Fruit fly (Drosophila melanogaster) whole organism, embryonic: Measurements from ENCODE around the gene CG13408.
A peak's percentile ranks its signal among the peaks of the same experiment; 100 is the strongest.

Experiments used
- Ada2b ChIP-seq: fragments of 200-800 bp; sonication (Bioruptor generic); IDR thresholded peaks from 2 replicates; pipeline ENCODE4 v1.3.6; 2022; ENCODE audit warnings: missing biosample characterization, missing genetic modification characterization
- B-H1 ChIP-seq: fragments of 200-800 bp; sonication (Bioruptor generic); IDR thresholded peaks from 3 replicates; pipeline ENCODE4 v1.3.6; 2022; ENCODE audit warnings: missing biosample characterization, missing genetic modification characterization
- BEAF-32 ChIP-seq: fragments of 200-800 bp; sonication (Bioruptor generic); optimal IDR thresholded peaks from 3 replicates; lab custom pipeline; 2017; ENCODE audit warnings: missing biosample characterization, missing genetic modification characterization, mild to moderate bottlenecking, moderate library complexity, missing genetic modification reagents
- CG10321 ChIP-seq: fragments of 200-800 bp; sonication (Bioruptor generic); IDR thresholded peaks from 2 replicates; pipeline ENCODE4 v1.3.6; 2022; ENCODE audit warnings: missing biosample characterization, missing genetic modification characterization
- CG1233 ChIP-seq: fragments of 200-800 bp; sonication (Bioruptor generic); optimal IDR thresholded peaks from 4 replicates; lab custom pipeline; 2018; ENCODE audit warnings: missing biosample characterization, mild to moderate bottlenecking, missing genetic modification characterization
- CG13296 ChIP-seq: fragments of 200-800 bp; sonication (Bioruptor generic); optimal IDR thresholded peaks from 3 replicates; lab custom pipeline; 2018; ENCODE audit warnings: missing biosample characterization, mild to moderate bottlenecking, missing genetic modification characterization
- CG14441 ChIP-seq: fragments of 200-800 bp; sonication (Bioruptor generic); IDR thresholded peaks from 2 replicates; pipeline ENCODE4 v1.3.6; 2022; ENCODE audit warnings: missing biosample characterization, missing genetic modification characterization
- CG14710 ChIP-seq: fragments of 200-800 bp; sonication (Bioruptor generic); optimal IDR thresholded peaks from 3 replicates; lab custom pipeline; 2019; ENCODE audit warnings: missing biosample characterization, mild to moderate bottlenecking, missing genetic modification characterization, moderate library complexity
- CG15601 ChIP-seq: fragments of 200-800 bp; sonication (Bioruptor generic); optimal IDR thresholded peaks from 3 replicates; lab custom pipeline; 2019; ENCODE audit warnings: missing biosample characterization, mild to moderate bottlenecking, missing genetic modification characterization, moderate library complexity
- CG17328 ChIP-seq: fragments of 200-800 bp; sonication (Bioruptor generic); IDR thresholded peaks from 2 replicates; pipeline ENCODE4 v1.3.6; 2022; ENCODE audit warnings: missing biosample characterization, missing genetic modification characterization
- CG2120 ChIP-seq: fragments of 200-800 bp; sonication (Bioruptor generic); optimal IDR thresholded peaks from 3 replicates; lab custom pipeline; 2016; ENCODE audit warnings: missing biosample characterization, missing genetic modification characterization
- CG2678 ChIP-seq: fragments of 200-800 bp; sonication (Bioruptor generic); optimal IDR thresholded peaks from 3 replicates; lab custom pipeline; 2019; ENCODE audit warnings: missing biosample characterization, mild to moderate bottlenecking, missing genetic modification characterization, moderate library complexity
- CG3838 ChIP-seq: fragments of 200-800 bp; sonication (Bioruptor generic); optimal IDR thresholded peaks from 3 replicates; lab custom pipeline; 2016; ENCODE audit warnings: missing biosample characterization, missing genetic modification characterization
- CG4424 ChIP-seq: fragments of 200-800 bp; sonication (Bioruptor generic); optimal IDR thresholded peaks from 3 replicates; lab custom pipeline; 2016; ENCODE audit warnings: missing biosample characterization, missing genetic modification characterization
- CG5180 ChIP-seq: fragments of 200-800 bp; sonication (Bioruptor generic); optimal IDR thresholded peaks from 3 replicates; lab custom pipeline; 2017; ENCODE audit warnings: missing biosample characterization, missing genetic modification characterization, mild to moderate bottlenecking, moderate library complexity, missing genetic modification reagents
- CG7556 ChIP-seq: fragments of 200-800 bp; sonication (Bioruptor generic); optimal IDR thresholded peaks from 2 replicates; lab custom pipeline; 2017; ENCODE audit warnings: missing biosample characterization, mild to moderate bottlenecking, missing genetic modification characterization
- CG8089 ChIP-seq: fragments of 200-800 bp; sonication (Bioruptor generic); optimal IDR thresholded peaks from 3 replicates; lab custom pipeline; 2016; ENCODE audit warnings: missing biosample characterization, missing genetic modification characterization
- CG8388 ChIP-seq: fragments of 200-800 bp; sonication (Bioruptor generic); optimal IDR thresholded peaks from 2 replicates; lab custom pipeline; 2019; ENCODE audit warnings: missing biosample characterization, mild to moderate bottlenecking, missing genetic modification characterization, moderate library complexity
- CG9817 ChIP-seq: fragments of 200-800 bp; sonication (Bioruptor generic); optimal IDR thresholded peaks from 2 replicates; lab custom pipeline; 2018; ENCODE audit warnings: missing biosample characterization, mild to moderate bottlenecking, missing genetic modification characterization, moderate library complexity
- Doc2 ChIP-seq: fragments of 200-800 bp; sonication (Bioruptor generic); IDR thresholded peaks from 2 replicates; pipeline ENCODE4 v1.3.6; 2022; ENCODE audit warnings: missing biosample characterization, missing genetic modification characterization
- Dp ChIP-seq: fragments of 200-800 bp; sonication (Bioruptor generic); optimal IDR thresholded peaks from 2 replicates; lab custom pipeline; 2018; ENCODE audit warnings: missing biosample characterization, mild to moderate bottlenecking, missing genetic modification characterization, moderate library complexity
- H15 ChIP-seq: fragments of 200-800 bp; sonication (Bioruptor generic); IDR thresholded peaks from 3 replicates; pipeline ENCODE4 v1.3.6; 2022; ENCODE audit warnings: missing biosample characterization, missing genetic modification characterization
- Hey ChIP-seq: fragments of 200-800 bp; sonication (Bioruptor generic); optimal IDR thresholded peaks from 3 replicates; lab custom pipeline; 2018; ENCODE audit warnings: missing biosample characterization, mild to moderate bottlenecking, missing genetic modification characterization
- Lpt ChIP-seq: fragments of >200 bp; optimal IDR thresholded peaks from 2 replicates; lab custom pipeline; 2018; ENCODE audit warnings: missing biosample characterization, missing genetic modification characterization
- Optix ChIP-seq: fragments of 200-800 bp; sonication (Bioruptor generic); IDR thresholded peaks from 3 replicates; pipeline ENCODE4 v1.3.6; 2022; ENCODE audit warnings: missing biosample characterization, missing genetic modification characterization
- Rfx ChIP-seq: fragments of 200-800 bp; sonication (Bioruptor generic); IDR thresholded peaks from 2 replicates; pipeline ENCODE4 v1.3.6; 2022; ENCODE audit warnings: missing biosample characterization, missing genetic modification characterization
- Six4 ChIP-seq: fragments of 200-800 bp; sonication (Bioruptor generic); optimal IDR thresholded peaks from 2 replicates; lab custom pipeline; 2016; ENCODE audit warnings: missing biosample characterization, missing genetic modification characterization
- Xbp1 ChIP-seq: fragments of 200-800 bp; sonication (Bioruptor generic); optimal IDR thresholded peaks from 3 replicates; lab custom pipeline; 2016; ENCODE audit warnings: missing biosample characterization, mild to moderate bottlenecking, missing genetic modification characterization
- al ChIP-seq: fragments of 200-800 bp; sonication (Bioruptor generic); IDR thresholded peaks from 2 replicates; pipeline ENCODE4 v1.3.6; 2022; ENCODE audit warnings: missing biosample characterization, missing genetic modification characterization
- bcd ChIP-seq: fragments of 200-800 bp; sonication (Bioruptor generic); optimal IDR thresholded peaks from 2 replicates; lab custom pipeline; 2017; ENCODE audit warnings: missing biosample characterization, mild to moderate bottlenecking, missing genetic modification characterization
- bowl ChIP-seq: fragments of 200-800 bp; sonication (Bioruptor generic); IDR thresholded peaks from 2 replicates; pipeline ENCODE4 v1.3.6; 2022; ENCODE audit warnings: missing biosample characterization, missing genetic modification characterization
- bsh ChIP-seq, 2 experiments: fragments of 200-800 bp; sonication (Bioruptor generic); optimal IDR thresholded peaks; 2 replicates each; lab custom pipeline; 2017 to 2018; ENCODE audit warnings: mild to moderate bottlenecking in 2 of 2, missing biosample characterization in 2 of 2, missing genetic modification characterization in 2 of 2, moderate library complexity in 1 of 2
- cg ChIP-seq: fragments of 200-800 bp; sonication (Bioruptor generic); optimal IDR thresholded peaks from 3 replicates; lab custom pipeline; 2019; ENCODE audit warnings: missing biosample characterization, mild to moderate bottlenecking, missing genetic modification characterization, moderate library complexity
- chif ChIP-seq, 2 experiments: fragments of 200-800 bp; sonication (Bioruptor generic); optimal IDR thresholded peaks; 3 replicates each; lab custom pipeline; 2016; ENCODE audit warnings: missing biosample characterization in 2 of 2, missing genetic modification characterization in 2 of 2
- chm ChIP-seq: fragments of 200-800 bp; sonication (Bioruptor generic); IDR thresholded peaks from 2 replicates; pipeline ENCODE4 v1.3.6; 2022; ENCODE audit warnings: missing biosample characterization, missing genetic modification characterization
- ci ChIP-seq: fragments of 200-800 bp; sonication (Bioruptor generic); IDR thresholded peaks from 3 replicates; pipeline ENCODE4 v1.3.6; 2022; ENCODE audit warnings: missing biosample characterization, missing genetic modification characterization
- disco-r ChIP-seq: fragments of 200-800 bp; sonication (Bioruptor generic); optimal IDR thresholded peaks from 2 replicates; lab custom pipeline; 2016; ENCODE audit warnings: missing biosample characterization, missing genetic modification characterization
- dm ChIP-seq: fragments of 200-800 bp; sonication (Bioruptor generic); optimal IDR thresholded peaks from 3 replicates; lab custom pipeline; 2016; ENCODE audit warnings: missing biosample characterization, missing genetic modification characterization
- fd64A ChIP-seq: fragments of 200-800 bp; sonication (Bioruptor generic); optimal IDR thresholded peaks from 3 replicates; lab custom pipeline; 2018; ENCODE audit warnings: missing biosample characterization, mild to moderate bottlenecking, missing genetic modification characterization
- fd96Cb ChIP-seq: fragments of 200-800 bp; sonication (Bioruptor generic); optimal IDR thresholded peaks from 2 replicates; lab custom pipeline; 2018; ENCODE audit warnings: missing biosample characterization, mild to moderate bottlenecking, missing genetic modification characterization, moderate library complexity
- lola ChIP-seq, 3 experiments: fragments of >200 bp in 2 of 3; fragments of 200-800 bp in 1 of 3; sonication (Bioruptor generic) in 1 of 3; optimal IDR thresholded peaks; 2 replicates each; lab custom pipeline; 2017 to 2019; ENCODE audit warnings: missing biosample characterization in 3 of 3, missing genetic modification characterization in 3 of 3, mild to moderate bottlenecking in 1 of 3, moderate library complexity in 1 of 3
- oc ChIP-seq: fragments of 200-800 bp; sonication (Bioruptor generic); optimal IDR thresholded peaks from 2 replicates; lab custom pipeline; 2018; ENCODE audit warnings: missing biosample characterization, mild to moderate bottlenecking, missing genetic modification characterization, moderate library complexity
- prd ChIP-seq, 3 experiments: fragments of >200 bp in 2 of 3; fragments of 200-800 bp in 1 of 3; sonication (Bioruptor generic) in 1 of 3; optimal IDR thresholded peaks in 2 of 3; IDR thresholded peaks in 1 of 3; 2 replicates in 2 of 3; 3 replicates in 1 of 3; pipeline versions ENCODE4 v1.3.6 to Lab custom; 2017 to 2022; ENCODE audit warnings: missing biosample characterization in 1 of 3, missing genetic modification characterization in 1 of 3
- ranshi ChIP-seq: fragments of 200-800 bp; sonication (Bioruptor generic); IDR thresholded peaks from 2 replicates; pipeline ENCODE4 v1.3.6; 2022; ENCODE audit warnings: missing biosample characterization, missing genetic modification characterization
- run ChIP-seq: fragments of 200-800 bp; sonication (Bioruptor generic); optimal IDR thresholded peaks from 3 replicates; lab custom pipeline; 2018; ENCODE audit warnings: missing biosample characterization, mild to moderate bottlenecking, missing genetic modification characterization
- salm ChIP-seq: fragments of 200-800 bp; sonication (Bioruptor generic); optimal IDR thresholded peaks from 2 replicates; lab custom pipeline; 2018; ENCODE audit warnings: missing biosample characterization, mild to moderate bottlenecking, missing genetic modification characterization
- slbo ChIP-seq: fragments of 200-800 bp; sonication (Bioruptor generic); IDR thresholded peaks from 2 replicates; pipeline ENCODE4 v1.3.6; 2022; ENCODE audit warnings: missing biosample characterization, missing genetic modification characterization
- unpg ChIP-seq: fragments of 200-800 bp; sonication (Bioruptor generic); optimal IDR thresholded peaks from 3 replicates; lab custom pipeline; 2018; ENCODE audit warnings: missing biosample characterization, mild to moderate bottlenecking, missing genetic modification characterization, moderate library complexity
- wdn ChIP-seq: fragments of 200-800 bp; sonication (Bioruptor generic); IDR thresholded peaks from 2 replicates; pipeline ENCODE4 v1.3.6; 2022; ENCODE audit warnings: missing biosample characterization, missing genetic modification characterization
- zfh2 ChIP-seq: fragments of 200-800 bp; sonication (Bioruptor generic); optimal IDR thresholded peaks from 2 replicates; lab custom pipeline; 2016; ENCODE audit warnings: missing biosample characterization, missing genetic modification characterization

Gene CG13408

dm6 chr3R:22039480-22039879 is 40.7 kb upstream of the CG13408 start (continued):
- TF ChIP-seq fd96Cb (tag; lab: Kevin White, UChicago) (peak; percentile 35), CG9817 (no peak), H15 (GFP tag; lab: Robert Waterston, UW) (peak; percentile 60; the same call in 2 of the 3 replicates), oc (tag; lab: Kevin White, UChicago) (peak; percentile 52), Optix (GFP tag; lab: Robert Waterston, UW) (peak; percentile 69; the same call in 2 of the 3 replicates), CG13296 (GFP tag; lab: Kevin White, UChicago) (no peak), dm (GFP tag; lab: Kevin White, UChicago) (no peak), bowl (GFP tag; lab: Robert Waterston, UW) (peak; percentile 62; the same call in 1 of the 2 replicates), Six4 (GFP tag; lab: Kevin White, UChicago) (no peak), ci (GFP tag; lab: Robert Waterston, UW) (peak; percentile 89), Rfx (GFP tag; lab: Robert Waterston, UW) (0 out of 2 replicates have a peak, but pooled peaks have one; percentile 21), fd64A (GFP tag; lab: Kevin White, UChicago) (peak; percentile 5), cg (peak; percentile 55), Hey (tag; lab: Kevin White, UChicago) (no peak), zfh2 (GFP tag; lab: Kevin White, UChicago) (no peak), CG7556 (peak; percentile 45), salm (tag; lab: Kevin White, UChicago) (no peak), Dp (GFP tag; lab: Kevin White, UChicago) (no peak), Doc2 (no peak), CG8089 (GFP tag; lab: Kevin White, UChicago) (no peak), lola (GFP tag; optimal IDR thresholded peaks at IDR 0.05; lab: Kevin White, UChicago) (peak in 1 of 3 experiments; percentile 12), disco-r (GFP tag; lab: Kevin White, UChicago) (no peak), chif (GFP tag; optimal IDR thresholded peaks at IDR 0.05; lab: Kevin White, UChicago) (peak in 1 of 2 experiments; percentile 9), CG2678 (tag; lab: Kevin White, UChicago) (no peak), Lpt (GFP tag; lab: Kevin White, UChicago) (no peak), Ada2b (GFP tag; lab: Robert Waterston, UW) (peak; percentile 66), CG14710 (tag; lab: Kevin White, UChicago) (peak; percentile 18), prd (optimal IDR thresholded peaks at IDR 0.05; lab: Kevin White, UChicago) (no peak), prd (GFP tag; IDR thresholded peaks at IDR 0.05; lab: Robert Waterston, UW) (peak; percentile 80), bsh (GFP tag; optimal IDR thresholded peaks at IDR 0.05; lab: Kevin White, UChicago) (peak; percentile 28 to 69), bcd (GFP tag; lab: Kevin White, UChicago) (peak; percentile 39), ranshi (GFP tag; lab: Robert Waterston, UW) (peak; percentile 63), unpg (GFP tag; lab: Kevin White, UChicago) (no peak), CG14441 (peak; percentile 51), wdn (GFP tag; lab: Robert Waterston, UW) (no peak), BEAF-32 (GFP tag; lab: Kevin White, UChicago) (no peak), CG17328 (GFP tag; lab: Robert Waterston, UW) (peak; percentile 78), CG1233 (GFP tag; lab: Kevin White, UChicago) (peak; percentile 24), CG4424 (GFP tag; lab: Kevin White, UChicago) (peak; percentile 44), Xbp1 (GFP tag; lab: Kevin White, UChicago) (peak; percentile 61), CG15601 (peak; percentile 32), CG2120 (GFP tag; lab: Kevin White, UChicago) (peak; percentile 28), CG5180 (GFP tag; lab: Kevin White, UChicago) (no peak), slbo (GFP tag; lab: Robert Waterston, UW) (peak; percentile 36; the same call in 1 of the 2 replicates), run (tag; lab: Kevin White, UChicago) (no peak), CG3838 (no peak), al (GFP tag; lab: Robert Waterston, UW) (no peak), CG8388 (GFP tag; lab: Kevin White, UChicago) (peak; percentile 24), chm (peak; percentile 66), CG10321 (GFP tag; lab: Robert Waterston, UW) (0 out of 2 replicates have a peak, but pooled peaks have one; percentile 17), B-H1 (GFP tag; lab: Robert Waterston, UW) (peak; percentile 42; the same call in 1 of the 3 replicates)
